Worm (Caenorhabditis elegans): ENCODE data around the gene T12A7.9.
A peak's percentile ranks its signal among the peaks of the same experiment; 100 is the strongest.

T12A7.9 gene

ce11 chrIV:11765507-11765906 is 9.7 kb upstream of the T12A7.9 start (continued):
- TF ChIP-seq mxl-2 (GFP tag; conservative IDR thresholded peaks at IDR 0.05) = no peak
- peak in 1 of 2 experiments; percentile 58 for TF ChIP-seq mdl-1 (tag; optimal IDR thresholded peaks at IDR 0.05)
- TF ChIP-seq hlh-30 (tag; optimal IDR thresholded peaks at IDR 0.05; ENCODE audit: insufficient read depth) = peak; percentile 71
- TF ChIP-seq skn-1 (tag; optimal IDR thresholded peaks at IDR 0.05) = no peak
- TF ChIP-seq ceh-32 (tag; optimal IDR thresholded peaks at IDR 0.05; ENCODE audit: poor library complexity) = no peak
- peak; percentile 60 for TF ChIP-seq ceh-28 (tag; optimal IDR thresholded peaks at IDR 0.05)
- no peak for TF ChIP-seq nhr-42 (GFP tag; IDR thresholded peaks at IDR 0.05)
- TF ChIP-seq ztf-11 (tag; optimal IDR thresholded peaks at IDR 0.05) = no peak
- no peak for TF ChIP-seq snpc-4 (tag; optimal IDR thresholded peaks at IDR 0.05)
- TF ChIP-seq aha-1 (tag) = peak; percentile 74
- TF ChIP-seq unc-39 (tag; optimal IDR thresholded peaks at IDR 0.05) = no peak
- no peak for TF ChIP-seq nhr-76 (tag; optimal IDR thresholded peaks at IDR 0.05)
- TF ChIP-seq dmd-6 (GFP tag; IDR thresholded peaks at IDR 0.05) = peak; percentile 14; the same call in 1 of the 2 replicates
- TF ChIP-seq ctbp-1 (GFP tag; IDR thresholded peaks at IDR 0.05) = peak; percentile 79
- TF ChIP-seq php-3 (GFP tag; IDR thresholded peaks at IDR 0.05) = no peak
- TF ChIP-seq hlh-11 (tag; optimal IDR thresholded peaks at IDR 0.05) = peak; percentile 7
- TF ChIP-seq tag-97 (GFP tag; IDR thresholded peaks at IDR 0.05) = no peak
- TF ChIP-seq nhr-11 (tag; optimal IDR thresholded peaks at IDR 0.05) = peak; percentile 20

DNA sequence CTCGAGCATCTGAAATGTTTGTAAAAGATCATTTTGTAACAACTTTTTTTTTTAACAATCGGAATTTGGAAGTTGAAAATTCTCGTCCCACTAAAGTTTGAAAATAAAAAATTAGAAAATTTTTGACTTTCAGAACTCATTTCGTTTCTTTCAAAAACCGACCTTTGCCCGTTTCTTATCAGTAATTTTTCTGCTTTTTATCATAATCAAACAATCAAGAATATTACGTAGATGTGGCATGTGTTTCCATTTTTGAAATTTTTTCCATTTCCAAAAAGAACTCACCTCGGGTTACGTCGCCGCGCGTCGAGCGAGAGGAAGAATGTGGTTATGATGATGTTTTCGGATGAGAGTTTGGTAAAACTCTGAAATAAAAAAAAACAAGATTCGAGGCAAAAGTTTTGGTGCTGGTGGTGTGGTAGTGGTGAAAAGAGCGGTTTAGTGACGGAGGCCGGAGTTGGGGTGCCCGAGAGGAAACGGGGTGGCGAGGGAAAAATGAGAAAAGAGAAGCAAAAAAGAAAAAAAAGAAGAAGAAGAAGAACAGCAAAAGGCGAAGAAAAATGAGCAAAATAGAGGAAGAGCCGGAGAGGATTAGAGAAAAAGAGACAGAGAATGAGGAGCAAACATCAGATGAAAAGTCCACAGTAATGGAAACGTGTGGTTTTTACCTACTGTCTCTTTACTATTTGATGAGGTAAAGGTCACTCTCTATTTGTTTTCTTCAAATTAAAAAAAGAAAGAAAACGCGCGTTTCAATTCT is 5.1 kb upstream of the T12A7.9 start, which contains the start of gene T12A7.2:
Gene T12A7.2 (minus strand): TSS at position 412 of the 760 bp plus-strand sequence.
- TF ChIP-seq dve-1 (tag; optimal IDR thresholded peaks at IDR 0.05; ENCODE audit: insufficient read depth) = peak; percentile 24
- peak; percentile 52 for TF ChIP-seq set-16 (GFP tag; IDR thresholded peaks at IDR 0.05)
- TF ChIP-seq hlh-11 (tag; optimal IDR thresholded peaks at IDR 0.05) = peak; percentile 1
- TF ChIP-seq pha-4 (GFP tag; IDR thresholded peaks at IDR 0.05) = peak; percentile 38; the same call in 1 of the 2 replicates
- TF ChIP-seq pha-4 (tag; optimal IDR thresholded peaks at IDR 0.05) = peak; percentile 32
- peak; percentile 19; the same call in 1 of the 2 replicates for TF ChIP-seq dmd-6 (GFP tag; IDR thresholded peaks at IDR 0.05)
- TF ChIP-seq hmg-1.1 (GFP tag; IDR thresholded peaks at IDR 0.05) = peak; percentile 38; the same call in 1 of the 2 replicates
- TF ChIP-seq mes-2 (tag; optimal IDR thresholded peaks at IDR 0.05; ENCODE audit: poor library complexity, severe bottlenecking) = no peak
- TF ChIP-seq mxl-3 (GFP tag; optimal IDR thresholded peaks at IDR 0.05) = no peak

ce11 chrIV:11759852-11760251 is 4.0 kb upstream of the T12A7.9 start:
- TF ChIP-seq lin-15B (tag; optimal IDR thresholded peaks at IDR 0.05) = no peak
- no peak for TF ChIP-seq lin-39 (tag; optimal IDR thresholded peaks at IDR 0.05)
- no peak for TF ChIP-seq lin-13 (GFP tag; optimal IDR thresholded peaks at IDR 0.05)
- no peak for TF ChIP-seq hlh-30 (tag; optimal IDR thresholded peaks at IDR 0.05; ENCODE audit: insufficient read depth)
- TF ChIP-seq nhr-11 (tag; optimal IDR thresholded peaks at IDR 0.05) = peak; percentile 26

- TF ChIP-seq mep-1 (tag; optimal IDR thresholded peaks at IDR 0.05) = no peak
- TF ChIP-seq dpl-1 (GFP tag; optimal IDR thresholded peaks at IDR 0.05) = no peak
- no peak for TF ChIP-seq lir-3 (tag; optimal IDR thresholded peaks at IDR 0.05)
- no peak for TF ChIP-seq spr-3 (GFP tag; optimal IDR thresholded peaks at IDR 0.05)
- peak; percentile 56 for TF ChIP-seq aha-1 (tag)
Observed at ce11 chrIV:11755003-11755402, 804 bp downstream of the T12A7.9 start, which contains the start of gene T12A7.10. TSS of gene T12A7.10 (minus strand) at chrIV:11755103.

DNA sequence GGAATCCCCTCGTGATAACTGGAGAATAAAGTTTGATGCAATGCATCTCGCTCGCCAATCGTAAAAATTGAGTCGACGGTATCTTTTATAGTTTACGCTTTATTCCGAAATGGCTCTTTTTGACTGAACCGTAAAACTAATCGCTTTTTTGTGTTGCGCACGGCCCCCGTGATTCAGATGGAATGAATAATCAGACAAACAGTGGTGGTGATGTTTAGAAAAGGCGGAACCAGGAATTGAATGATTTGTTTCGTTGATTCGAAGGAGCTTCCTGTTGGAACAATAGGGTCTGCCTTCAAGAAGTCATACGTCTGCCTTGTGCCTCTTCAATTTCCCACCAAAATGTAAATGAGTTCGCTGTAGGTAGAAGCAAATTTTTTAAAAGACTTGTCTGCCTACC is 1.5 kb downstream of the T12A7.9 start, which contains the start of gene scl-18:
Gene scl-18 (minus strand): TSS at position 101 of the 400 bp plus-strand sequence.
- no peak for TF ChIP-seq lin-29 (GFP tag; IDR thresholded peaks at IDR 0.05)
- TF ChIP-seq ZK546.5 (tag; optimal IDR thresholded peaks at IDR 0.05) = no peak
- no peak for TF ChIP-seq nhr-237 (tag; optimal IDR thresholded peaks at IDR 0.05)
- TF ChIP-seq daf-16 (GFP tag; optimal IDR thresholded peaks at IDR 0.05) = no peak
- no peak for TF ChIP-seq daf-16 (tag; optimal IDR thresholded peaks at IDR 0.05)
- TF ChIP-seq fos-1 (tag; optimal IDR thresholded peaks at IDR 0.05) = no peak
- no peak for TF ChIP-seq egl-27 (tag; optimal IDR thresholded peaks at IDR 0.05)
- TF ChIP-seq lin-39 (tag; optimal IDR thresholded peaks at IDR 0.05) = no peak
- no peak for TF ChIP-seq php-3 (GFP tag; IDR thresholded peaks at IDR 0.05)
- TF ChIP-seq ceh-28 (tag; optimal IDR thresholded peaks at IDR 0.05) = no peak
- no peak for TF ChIP-seq madf-9 (GFP tag; conservative IDR thresholded peaks at IDR 0.05)
- TF ChIP-seq nhr-77 (tag; optimal IDR thresholded peaks at IDR 0.05) = no peak
- no peak for TF ChIP-seq daf-19 (GFP tag; conservative IDR thresholded peaks at IDR 0.05)
